Fruit fly (Drosophila melanogaster): ENCODE measurements around the gene SPoCk.
A peak's percentile ranks its signal among the peaks of the same experiment; 100 is the strongest.

SPoCk gene

dm6 chr3L:22823230-22823629 lies 74.0 kb downstream of the SPoCk start:
- no peak for TF ChIP-seq HLH106 (tag; optimal IDR thresholded peaks at IDR 0.05)
- TF ChIP-seq sage (GFP tag; optimal IDR thresholded peaks at IDR 0.05): no peak
- TF ChIP-seq Vsx2 (GFP tag; optimal IDR thresholded peaks at IDR 0.05; ENCODE audit: partially characterized antibody): peak; percentile 8
- TF ChIP-seq CG32264 (GFP tag; optimal IDR thresholded peaks at IDR 0.05): no peak
- peak; percentile 68 for TF ChIP-seq psq (GFP tag; optimal IDR thresholded peaks at IDR 0.05)
- TF ChIP-seq Rel (GFP tag; optimal IDR thresholded peaks at IDR 0.05): peak; percentile 32
- TF ChIP-seq Rel (tag; optimal IDR thresholded peaks at IDR 0.05): no peak
- no peak for TF ChIP-seq OdsH (GFP tag; optimal IDR thresholded peaks at IDR 0.05)
- peak; percentile 28 for TF ChIP-seq Dif (GFP tag; optimal IDR thresholded peaks at IDR 0.05; ENCODE audit: partially characterized antibody)
- no peak for TF ChIP-seq Dfd (GFP tag; optimal IDR thresholded peaks at IDR 0.05)
- TF ChIP-seq foxo (GFP tag; optimal IDR thresholded peaks at IDR 0.05): peak in 1 of 2 experiments; percentile 48
- TF ChIP-seq Myc (optimal IDR thresholded peaks at IDR 0.05): no peak
- peak; percentile 5 for TF ChIP-seq N (GFP tag; optimal IDR thresholded peaks at IDR 0.05)
- TF ChIP-seq brk (GFP tag; optimal IDR thresholded peaks at IDR 0.05): no peak
- peak in 1 of 2 experiments; percentile 33 for TF ChIP-seq dl (GFP tag; optimal IDR thresholded peaks at IDR 0.05; ENCODE audit: insufficient read depth in 1 of 2, partially characterized antibody in 2 of 2)
- peak; percentile 83 for TF ChIP-seq jim (GFP tag; optimal IDR thresholded peaks at IDR 0.05)

dm6 chr3L:22824668-22825192 lies 75.5 kb downstream of the SPoCk start:
- TF ChIP-seq ey (GFP tag; optimal IDR thresholded peaks at IDR 0.05): no peak
- peak; percentile 80 for TF ChIP-seq psq (GFP tag; optimal IDR thresholded peaks at IDR 0.05)
- TF ChIP-seq pan (optimal IDR thresholded peaks at IDR 0.05): no peak
- no peak for TF ChIP-seq Myc (optimal IDR thresholded peaks at IDR 0.05)
- TF ChIP-seq brk (GFP tag; optimal IDR thresholded peaks at IDR 0.05): peak; percentile 81
- peak; percentile 67 for TF ChIP-seq N (GFP tag; optimal IDR thresholded peaks at IDR 0.05)
- TF ChIP-seq GATAd (GFP tag; optimal IDR thresholded peaks at IDR 0.05): no peak
- TF ChIP-seq sage (GFP tag; optimal IDR thresholded peaks at IDR 0.05): peak; percentile 36
- TF ChIP-seq Hr78 (GFP tag; optimal IDR thresholded peaks at IDR 0.05): no peak
- TF ChIP-seq OdsH (GFP tag; optimal IDR thresholded peaks at IDR 0.05): peak; percentile 51
- peak; percentile 76 for TF ChIP-seq h (GFP tag; optimal IDR thresholded peaks at IDR 0.05)
- peak; percentile 76 for TF ChIP-seq Jra (GFP tag; optimal IDR thresholded peaks at IDR 0.05)
- peak; percentile 58 for TF ChIP-seq fru (GFP tag; optimal IDR thresholded peaks at IDR 0.05)
- TF ChIP-seq Hr83 (GFP tag; optimal IDR thresholded peaks at IDR 0.05; ENCODE audit: poor library complexity, severe bottlenecking): peak; percentile 75
- TF ChIP-seq tai (GFP tag; optimal IDR thresholded peaks at IDR 0.05): peak; percentile 50
- TF ChIP-seq dmrt93B (GFP tag; optimal IDR thresholded peaks at IDR 0.05): no peak
- peak; percentile 88 to 98 for TF ChIP-seq dl (GFP tag; optimal IDR thresholded peaks at IDR 0.05; ENCODE audit: insufficient read depth in 1 of 2, partially characterized antibody in 2 of 2)
- no peak for TF ChIP-seq Dfd (GFP tag; optimal IDR thresholded peaks at IDR 0.05)
- TF ChIP-seq br (GFP tag; optimal IDR thresholded peaks at IDR 0.05): peak; percentile 43
- TF ChIP-seq Vsx2 (GFP tag; optimal IDR thresholded peaks at IDR 0.05; ENCODE audit: partially characterized antibody): peak; percentile 95
- no peak for TF ChIP-seq lola (GFP tag; optimal IDR thresholded peaks at IDR 0.05)
- peak; percentile 96 for TF ChIP-seq CrebA (GFP tag; optimal IDR thresholded peaks at IDR 0.05; ENCODE audit: borderline replicate concordance)
- TF ChIP-seq Rel (GFP tag; optimal IDR thresholded peaks at IDR 0.05): peak; percentile 96
- peak; percentile 41 for TF ChIP-seq Rel (tag; optimal IDR thresholded peaks at IDR 0.05)
- TF ChIP-seq rgr (GFP tag; optimal IDR thresholded peaks at IDR 0.05): peak; percentile 47
- TF ChIP-seq HLH106 (tag; optimal IDR thresholded peaks at IDR 0.05): peak; percentile 28
- no peak for TF ChIP-seq CG9705 (GFP tag; optimal IDR thresholded peaks at IDR 0.05)
- TF ChIP-seq Sp1 (GFP tag; optimal IDR thresholded peaks at IDR 0.05): peak; percentile 69
- TF ChIP-seq Mio (GFP tag; optimal IDR thresholded peaks at IDR 0.05): no peak
- no peak for TF ChIP-seq Abd-B (GFP tag; optimal IDR thresholded peaks at IDR 0.05)
- TF ChIP-seq woc (GFP tag; optimal IDR thresholded peaks at IDR 0.05): no peak
- no peak for TF ChIP-seq CG32264 (GFP tag; optimal IDR thresholded peaks at IDR 0.05)
- TF ChIP-seq sv (GFP tag; optimal IDR thresholded peaks at IDR 0.05): no peak
- TF ChIP-seq Hnf4 (GFP tag; optimal IDR thresholded peaks at IDR 0.05): peak; percentile 72
- peak; percentile 95 for TF ChIP-seq jim (GFP tag; optimal IDR thresholded peaks at IDR 0.05)
- peak; percentile 99 for TF ChIP-seq Dif (GFP tag; optimal IDR thresholded peaks at IDR 0.05; ENCODE audit: partially characterized antibody)
- TF ChIP-seq dsf (GFP tag; optimal IDR thresholded peaks at IDR 0.05; ENCODE audit: borderline replicate concordance): no peak
- TF ChIP-seq usp (GFP tag; optimal IDR thresholded peaks at IDR 0.05): no peak
- TF ChIP-seq foxo (GFP tag; optimal IDR thresholded peaks at IDR 0.05): peak; percentile 37 to 52

Measured in whole organism, wandering third instar larva.